Fruit fly (Drosophila melanogaster) whole organism, embryonic: Measurements from ENCODE around the gene Pif1.
A peak's percentile ranks its signal among the peaks of the same experiment; 100 is the strongest.

Source experiments
- Antp ChIP-seq: fragments of 200-800 bp; sonication (Bioruptor generic); optimal IDR thresholded peaks from 3 replicates; lab custom pipeline; 2016; ENCODE audit warnings: missing biosample characterization, missing genetic modification characterization
- CG10431 ChIP-seq: fragments of 200-800 bp; sonication (Bioruptor generic); optimal IDR thresholded peaks from 3 replicates; lab custom pipeline; 2018; ENCODE audit warnings: missing biosample characterization, mild to moderate bottlenecking, missing genetic modification characterization
- CG10543 ChIP-seq: fragments of 200-800 bp; sonication (Bioruptor generic); optimal IDR thresholded peaks from 3 replicates; lab custom pipeline; 2017; ENCODE audit warnings: missing biosample characterization, mild to moderate bottlenecking, missing genetic modification characterization, moderate library complexity
- CG10959 ChIP-seq: fragments of 200-800 bp; sonication (Bioruptor generic); IDR thresholded peaks from 2 replicates; pipeline ENCODE4 v1.3.6; 2022; ENCODE audit warnings: missing biosample characterization, missing genetic modification characterization
- CG13894 ChIP-seq: fragments of 200-800 bp; sonication (Bioruptor generic); optimal IDR thresholded peaks from 3 replicates; lab custom pipeline; 2018; ENCODE audit warnings: missing biosample characterization, mild to moderate bottlenecking, missing genetic modification characterization, moderate library complexity
- CG14860 ChIP-seq: fragments of 200-800 bp; sonication (Bioruptor generic); IDR thresholded peaks from 3 replicates; pipeline ENCODE4 v1.3.6; 2022; ENCODE audit warnings: missing biosample characterization, missing genetic modification characterization; ENCODE audit not compliant: partially characterized antibody
- CG14965 ChIP-seq: fragments of 200-800 bp; sonication (Bioruptor generic); optimal IDR thresholded peaks from 2 replicates; lab custom pipeline; 2016; ENCODE audit warnings: missing biosample characterization, missing genetic modification characterization, borderline replicate concordance
- CG18619 ChIP-seq: fragments of 200-800 bp; sonication (Bioruptor generic); optimal IDR thresholded peaks from 3 replicates; lab custom pipeline; 2017; ENCODE audit warnings: missing biosample characterization, mild to moderate bottlenecking, missing genetic modification characterization
- CG18764 ChIP-seq: fragments of 200-800 bp; sonication (Bioruptor generic); optimal IDR thresholded peaks from 3 replicates; lab custom pipeline; 2016; ENCODE audit warnings: missing biosample characterization, missing genetic modification characterization
- CG2129 ChIP-seq: fragments of 200-800 bp; sonication (Bioruptor generic); IDR thresholded peaks from 2 replicates; pipeline ENCODE4 v1.3.6; 2022; ENCODE audit warnings: missing biosample characterization, missing genetic modification characterization; ENCODE audit not compliant: partially characterized antibody
- CG2712 ChIP-seq: fragments of 200-800 bp; optimal IDR thresholded peaks from 3 replicates; lab custom pipeline; 2019; ENCODE audit warnings: missing biosample characterization, mild to moderate bottlenecking, missing genetic modification characterization, moderate library complexity
- CG30020 ChIP-seq: fragments of 200-800 bp; optimal IDR thresholded peaks from 2 replicates; lab custom pipeline; 2019; ENCODE audit warnings: missing biosample characterization, mild to moderate bottlenecking, missing genetic modification characterization, moderate library complexity
- CG30403 ChIP-seq: fragments of 200-800 bp; sonication (Bioruptor generic); optimal IDR thresholded peaks from 3 replicates; lab custom pipeline; 2016; ENCODE audit warnings: missing biosample characterization, missing genetic modification characterization
- CG33557 ChIP-seq: fragments of 200-800 bp; sonication (Bioruptor generic); optimal IDR thresholded peaks from 2 replicates; lab custom pipeline; 2019; ENCODE audit warnings: missing biosample characterization, mild to moderate bottlenecking, missing genetic modification characterization, moderate library complexity
- CG3995 ChIP-seq: fragments of 200-800 bp; sonication (Bioruptor generic); optimal IDR thresholded peaks from 3 replicates; lab custom pipeline; 2016; ENCODE audit warnings: missing biosample characterization, missing genetic modification characterization
- CG4328 ChIP-seq: fragments of 200-800 bp; sonication (Bioruptor generic); optimal IDR thresholded peaks from 3 replicates; lab custom pipeline; 2017; ENCODE audit warnings: missing biosample characterization, missing genetic modification reagents, missing genetic modification characterization
- CG4360 ChIP-seq: fragments of 200-800 bp; sonication (Bioruptor generic); IDR thresholded peaks from 2 replicates; pipeline ENCODE4 v1.3.6; 2022; ENCODE audit warnings: missing biosample characterization, missing genetic modification characterization
- CG6813 ChIP-seq: fragments of 200-800 bp; sonication (Bioruptor generic); optimal IDR thresholded peaks from 2 replicates; lab custom pipeline; 2017; ENCODE audit warnings: missing biosample characterization, missing genetic modification characterization, mild to moderate bottlenecking, moderate library complexity, missing genetic modification reagents
- CG7357 ChIP-seq: fragments of 200-800 bp; sonication (Bioruptor generic); IDR thresholded peaks from 3 replicates; pipeline ENCODE4 v1.3.6; 2022; ENCODE audit warnings: missing biosample characterization, missing genetic modification characterization
- CG7372 ChIP-seq: fragments of 200-800 bp; sonication (Bioruptor generic); IDR thresholded peaks from 2 replicates; pipeline ENCODE4 v1.3.6; 2022; ENCODE audit warnings: missing biosample characterization, missing genetic modification characterization
- CG7839 ChIP-seq: fragments of 200-800 bp; sonication (Bioruptor generic); optimal IDR thresholded peaks from 3 replicates; lab custom pipeline; 2018; ENCODE audit warnings: missing biosample characterization, mild to moderate bottlenecking, missing genetic modification characterization, moderate library complexity
- CG8924 ChIP-seq: fragments of 200-800 bp; optimal IDR thresholded peaks from 3 replicates; lab custom pipeline; 2019; ENCODE audit warnings: missing biosample characterization, mild to moderate bottlenecking, missing genetic modification characterization, moderate library complexity
- CoRest ChIP-seq: fragments of 200-800 bp; sonication (Bioruptor generic); optimal IDR thresholded peaks from 3 replicates; lab custom pipeline; 2018; ENCODE audit warnings: missing biosample characterization, mild to moderate bottlenecking, missing genetic modification characterization, moderate library complexity
- Dfd ChIP-seq, 2 experiments: fragments of >200 bp; optimal IDR thresholded peaks; 2 replicates each; lab custom pipeline; 2017; ENCODE audit warnings: missing biosample characterization in 2 of 2, missing genetic modification characterization in 2 of 2
- Dll ChIP-seq: fragments of 200-800 bp; sonication (Bioruptor generic); IDR thresholded peaks from 4 replicates; pipeline ENCODE4 v1.3.6; 2022; ENCODE audit warnings: missing biosample characterization, missing genetic modification characterization; ENCODE audit not compliant: partially characterized antibody
- Gug ChIP-seq: fragments of 200-800 bp; sonication (Bioruptor generic); IDR thresholded peaks from 4 replicates; pipeline ENCODE4 v1.3.6; 2022; ENCODE audit warnings: missing biosample characterization, missing genetic modification characterization
- HmgZ ChIP-seq: fragments of 200-800 bp; sonication (Bioruptor generic); optimal IDR thresholded peaks from 2 replicates; lab custom pipeline; 2018; ENCODE audit warnings: missing biosample characterization, mild to moderate bottlenecking, missing genetic modification characterization
- Kr ChIP-seq: fragments of 200-800 bp; sonication (Bioruptor generic); optimal IDR thresholded peaks from 2 replicates; lab custom pipeline; 2017; ENCODE audit warnings: missing biosample characterization, mild to moderate bottlenecking, missing genetic modification characterization
- Opbp ChIP-seq: fragments of 200-800 bp; sonication (Bioruptor generic); IDR thresholded peaks from 3 replicates; pipeline ENCODE4 v1.3.6; 2022; ENCODE audit warnings: missing biosample characterization, missing genetic modification characterization; ENCODE audit not compliant: partially characterized antibody
- Sox100B ChIP-seq: fragments of 200-800 bp; sonication (Bioruptor generic); optimal IDR thresholded peaks from 3 replicates; lab custom pipeline; 2018; ENCODE audit warnings: missing biosample characterization, mild to moderate bottlenecking, missing genetic modification characterization
- TFAM ChIP-seq: fragments of 200-800 bp; sonication (Bioruptor generic); optimal IDR thresholded peaks from 2 replicates; lab custom pipeline; 2017; ENCODE audit warnings: missing biosample characterization, missing genetic modification characterization, inconsistent platforms
- Vsx1 ChIP-seq: fragments of 200-800 bp; sonication (Bioruptor generic); optimal IDR thresholded peaks from 2 replicates; lab custom pipeline; 2017; ENCODE audit warnings: missing biosample characterization, mild to moderate bottlenecking, missing genetic modification characterization, missing genetic modification reagents
- Xrp1 ChIP-seq: fragments of 200-800 bp; sonication (Bioruptor generic); IDR thresholded peaks from 2 replicates; pipeline ENCODE4 v1.3.6; 2022; ENCODE audit warnings: missing biosample characterization, missing genetic modification characterization
- ash1 ChIP-seq: fragments of 200-800 bp; sonication (Bioruptor generic); optimal IDR thresholded peaks from 2 replicates; lab custom pipeline; 2018; ENCODE audit warnings: missing biosample characterization, mild to moderate bottlenecking, missing genetic modification characterization
- chinmo ChIP-seq: fragments of 200-800 bp; sonication (Bioruptor generic); IDR thresholded peaks from 4 replicates; pipeline ENCODE4 v1.3.6; 2022; ENCODE audit warnings: missing biosample characterization, missing genetic modification characterization; ENCODE audit not compliant: partially characterized antibody
- esg ChIP-seq: fragments of 200-800 bp; sonication (Bioruptor generic); conservative IDR thresholded peaks from 2 replicates; pipeline ENCODE4 v1.3.6; 2022; ENCODE audit warnings: missing biosample characterization, missing genetic modification characterization
- eyg ChIP-seq: fragments of 200-800 bp; sonication (Bioruptor generic); optimal IDR thresholded peaks from 3 replicates; lab custom pipeline; 2016; ENCODE audit warnings: missing biosample characterization, missing genetic modification characterization
- nau ChIP-seq: fragments of 200-800 bp; sonication (Bioruptor generic); optimal IDR thresholded peaks from 3 replicates; lab custom pipeline; 2017; ENCODE audit warnings: missing biosample characterization, mild to moderate bottlenecking, missing genetic modification characterization, missing genetic modification reagents
- psq ChIP-seq: fragments of 200-800 bp; sonication (Bioruptor generic); optimal IDR thresholded peaks from 2 replicates; lab custom pipeline; 2017; ENCODE audit warnings: missing biosample characterization, missing genetic modification characterization
- pum ChIP-seq: fragments of 200-800 bp; sonication (Bioruptor generic); optimal IDR thresholded peaks from 2 replicates; lab custom pipeline; 2016; ENCODE audit warnings: missing biosample characterization, missing genetic modification characterization
- ranshi ChIP-seq: fragments of 200-800 bp; sonication (Bioruptor generic); IDR thresholded peaks from 2 replicates; pipeline ENCODE4 v1.3.6; 2022; ENCODE audit warnings: missing biosample characterization, missing genetic modification characterization
- row ChIP-seq: fragments of 200-800 bp; sonication (Bioruptor generic); IDR thresholded peaks from 3 replicates; pipeline ENCODE4 v1.3.6; 2022; ENCODE audit warnings: missing biosample characterization, missing genetic modification characterization
- tgo ChIP-seq: fragments of 200-800 bp; sonication (Bioruptor generic); IDR thresholded peaks from 3 replicates; pipeline ENCODE4 v1.3.6; 2022; ENCODE audit warnings: missing biosample characterization, missing genetic modification characterization
- tin ChIP-seq: fragments of 200-800 bp; sonication (Bioruptor generic); optimal IDR thresholded peaks from 3 replicates; lab custom pipeline; 2016; ENCODE audit warnings: missing biosample characterization, missing genetic modification characterization
- trh ChIP-seq: fragments of 200-800 bp; sonication (Bioruptor generic); optimal IDR thresholded peaks from 2 replicates; lab custom pipeline; 2016; ENCODE audit warnings: missing biosample characterization, missing genetic modification characterization
- unc-4 ChIP-seq: fragments of 200-800 bp; sonication (Bioruptor generic); IDR thresholded peaks from 2 replicates; pipeline ENCODE4 v1.3.6; 2022; ENCODE audit warnings: missing biosample characterization, missing genetic modification characterization; ENCODE audit not compliant: partially characterized antibody

Pif1 gene

dm6 chr2L:3478034-3478880 lies 8.5 kb upstream of the Pif1 start, which contains the start of gene Thor (continued):
- TF ChIP-seq CG10543 (GFP tag; lab: Kevin White, UChicago) (peak; percentile 94), ash1 (GFP tag; lab: Kevin White, UChicago) (peak; percentile 77), tgo (no peak), Gug (no peak), CG10431 (GFP tag; lab: Kevin White, UChicago) (peak; percentile 84), CG2712 (peak; percentile 56), CG13894 (tag; lab: Kevin White, UChicago) (peak; percentile 87), CG18619 (GFP tag; lab: Kevin White, UChicago) (peak; percentile 67), CoRest (tag; lab: Kevin White, UChicago) (no peak), nau (GFP tag; lab: Kevin White, UChicago) (peak; percentile 71), eyg (peak; percentile 72)
- TF ChIP-seq, all 482 proteins: peak for 365

- TF ChIP-seq CG4328 (GFP tag; lab: Kevin White, UChicago) (no peak), Kr (no peak), CG2129 (GFP tag; lab: Robert Waterston, UW) (no peak), psq (GFP tag; lab: Kevin White, UChicago) (no peak), chinmo (GFP tag; lab: Robert Waterston, UW) (peak; percentile 53; the same call in 1 of the 4 replicates), trh (no peak), Xrp1 (0 out of 2 replicates have a peak, but pooled peaks have one; percentile 20), esg (GFP tag; lab: Robert Waterston, UW) (0 out of 2 replicates have a peak, but pooled peaks have one; percentile 6), tin (GFP tag; lab: Kevin White, UChicago) (peak; percentile 33), unc-4 (GFP tag; lab: Robert Waterston, UW) (no peak), TFAM (GFP tag; lab: Kevin White, UChicago) (no peak), CG14965 (no peak), HmgZ (no peak), Dfd (GFP tag; optimal IDR thresholded peaks at IDR 0.05; lab: Kevin White, UChicago) (no peak), Opbp (no peak), CG7357 (GFP tag; lab: Robert Waterston, UW) (no peak), CG14860 (GFP tag; lab: Robert Waterston, UW) (no peak), CG7839 (tag; lab: Kevin White, UChicago) (peak; percentile 52), CG30403 (GFP tag; lab: Kevin White, UChicago) (peak; percentile 75), Sox100B (GFP tag; lab: Kevin White, UChicago) (peak; percentile 48), CG4360 (no peak), CG8924 (tag; lab: Kevin White, UChicago) (no peak), CG33557 (GFP tag; lab: Kevin White, UChicago) (no peak), Antp (no peak), row (GFP tag; lab: Robert Waterston, UW) (peak; percentile 76), pum (GFP tag; lab: Kevin White, UChicago) (peak; percentile 17), CG10959 (GFP tag; lab: Robert Waterston, UW) (no peak), CG18764 (GFP tag; lab: Kevin White, UChicago) (no peak), CG30020 (no peak), Dll (no peak), Vsx1 (no peak), ranshi (GFP tag; lab: Robert Waterston, UW) (peak; percentile 49), CG3995 (GFP tag; lab: Kevin White, UChicago) (no peak), CG7372 (GFP tag; lab: Robert Waterston, UW) (no peak), CG6813 (GFP tag; lab: Kevin White, UChicago) (no peak)
Measured at dm6 chr2L:3477057-3477755, 7.4 kb upstream of the Pif1 start.
